Fruit fly (Drosophila melanogaster): Measurements from ENCODE around the gene Npc1a.

Npc1a gene

DNA sequence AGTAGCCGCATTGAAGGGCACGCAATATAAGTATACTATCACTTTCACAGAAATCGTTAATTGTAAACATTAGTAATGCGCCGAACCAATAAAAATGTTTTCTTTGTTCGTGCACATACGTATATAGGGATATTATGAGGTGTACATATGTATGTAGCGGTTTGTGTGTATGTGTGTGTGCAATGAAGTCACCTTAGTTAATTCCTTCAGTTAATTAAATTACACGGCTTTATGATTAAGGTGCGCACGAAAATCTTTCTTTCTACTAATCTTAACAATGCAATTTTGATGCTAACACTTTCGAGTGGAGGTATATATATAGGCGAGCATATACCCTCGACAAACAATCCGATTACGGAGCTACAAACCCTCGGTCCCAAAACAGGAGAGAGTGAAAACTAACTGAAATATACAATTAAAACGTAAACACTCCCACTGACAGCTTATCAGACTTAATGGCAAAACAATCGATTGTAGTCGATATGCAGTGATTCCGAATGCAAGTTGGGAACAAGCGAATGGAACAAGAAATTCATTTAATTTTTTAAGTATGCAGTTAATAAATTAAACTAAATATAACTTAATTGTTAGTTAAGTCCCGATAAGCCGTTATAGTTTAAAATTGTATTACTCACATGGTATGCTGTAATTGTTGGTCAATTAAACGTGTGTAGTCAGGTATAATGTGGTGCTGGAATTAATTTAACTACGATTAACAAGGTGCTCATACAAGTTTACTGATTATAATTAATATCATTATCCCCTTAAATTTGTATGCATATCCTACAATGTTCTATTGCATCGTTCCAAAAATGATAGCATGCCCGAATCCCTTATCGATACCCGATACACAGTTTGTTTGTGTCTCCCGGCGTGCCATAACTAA, at the start of gene Npc1a, which contains the start of gene Prosalpha6:
Gene Npc1a, minus strand, starts transcription at position 716 of the 886 bp plus-strand sequence.
Gene Prosalpha6, plus strand, starts transcription at position 851 of the 886 bp plus-strand sequence.
- no peak for TF ChIP-seq dl (GFP tag; optimal IDR thresholded peaks at IDR 0.05; ENCODE audit: insufficient read depth in 1 of 2, partially characterized antibody in 2 of 2)
- peak; percentile 19 for TF ChIP-seq Hnf4 (GFP tag; optimal IDR thresholded peaks at IDR 0.05)
- TF ChIP-seq woc (GFP tag; optimal IDR thresholded peaks at IDR 0.05): peak; percentile 88
- no peak for TF ChIP-seq N (GFP tag; optimal IDR thresholded peaks at IDR 0.05)
- peak; percentile 44 for TF ChIP-seq sv (GFP tag; optimal IDR thresholded peaks at IDR 0.05)
- peak; percentile 19 for TF ChIP-seq ey (GFP tag; optimal IDR thresholded peaks at IDR 0.05)
- TF ChIP-seq Hr83 (GFP tag; optimal IDR thresholded peaks at IDR 0.05; ENCODE audit: poor library complexity, severe bottlenecking): peak; percentile 36
- peak; percentile 57 for TF ChIP-seq tai (GFP tag; optimal IDR thresholded peaks at IDR 0.05)
- TF ChIP-seq Myc (optimal IDR thresholded peaks at IDR 0.05): peak; percentile 14
- peak; percentile 58 for TF ChIP-seq Dif (GFP tag; optimal IDR thresholded peaks at IDR 0.05; ENCODE audit: partially characterized antibody)

DNA sequence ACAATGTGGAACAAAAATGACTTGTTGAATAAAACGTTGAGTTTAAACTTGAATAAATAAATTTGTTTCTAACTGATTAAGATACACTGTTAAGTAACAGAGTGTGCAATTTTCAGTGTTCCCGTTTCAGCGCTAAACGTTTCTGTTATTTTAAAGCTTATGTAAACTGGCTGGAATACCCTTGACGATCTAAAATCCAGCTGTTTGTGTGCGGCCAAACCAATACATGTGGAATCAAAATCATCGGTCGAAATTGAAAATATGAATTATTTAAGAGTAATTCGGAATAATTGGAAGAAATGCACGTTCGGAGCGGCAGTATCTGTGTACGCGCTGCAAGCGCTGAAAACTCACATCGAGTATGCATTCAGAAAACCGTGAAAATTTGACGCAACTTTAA, 48.8 kb upstream of the Npc1a start, which contains the start of gene Mulk:
Gene Mulk, plus strand, starts transcription at position 198 of the 400 bp plus-strand sequence.
- TF ChIP-seq Sp1 (GFP tag; optimal IDR thresholded peaks at IDR 0.05): no peak
- TF ChIP-seq sage (GFP tag; optimal IDR thresholded peaks at IDR 0.05): peak; percentile 67
- peak in 1 of 2 experiments; percentile 50 for TF ChIP-seq foxo (GFP tag; optimal IDR thresholded peaks at IDR 0.05)

DNA sequence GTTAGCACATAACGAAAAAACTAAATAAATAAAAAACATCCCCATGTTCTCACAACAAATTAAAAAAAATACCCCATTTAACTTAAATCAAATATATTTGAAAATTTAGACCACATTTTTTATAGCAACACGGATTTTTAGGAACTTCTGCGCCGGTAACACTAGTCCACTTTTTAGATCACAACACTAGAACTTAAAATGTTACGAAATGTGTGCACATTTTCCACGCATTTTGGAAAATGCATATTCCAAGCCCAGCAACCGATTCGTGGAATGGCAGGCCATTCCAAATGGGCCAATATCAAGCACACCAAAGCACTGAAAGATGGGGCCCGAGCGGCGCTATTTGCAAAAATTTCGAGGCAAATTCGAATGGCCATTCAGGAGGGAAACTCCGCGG, 47.7 kb upstream of the Npc1a start, which contains the start of gene CG4957:
Gene CG4957, plus strand, starts transcription at position 185 of the 400 bp plus-strand sequence.
- peak; percentile 26 for TF ChIP-seq Myc (optimal IDR thresholded peaks at IDR 0.05)
- no peak for TF ChIP-seq usp (GFP tag; optimal IDR thresholded peaks at IDR 0.05)
- TF ChIP-seq Vsx2 (GFP tag; optimal IDR thresholded peaks at IDR 0.05; ENCODE audit: partially characterized antibody): no peak
- no peak for TF ChIP-seq foxo (GFP tag; optimal IDR thresholded peaks at IDR 0.05)

DNA sequence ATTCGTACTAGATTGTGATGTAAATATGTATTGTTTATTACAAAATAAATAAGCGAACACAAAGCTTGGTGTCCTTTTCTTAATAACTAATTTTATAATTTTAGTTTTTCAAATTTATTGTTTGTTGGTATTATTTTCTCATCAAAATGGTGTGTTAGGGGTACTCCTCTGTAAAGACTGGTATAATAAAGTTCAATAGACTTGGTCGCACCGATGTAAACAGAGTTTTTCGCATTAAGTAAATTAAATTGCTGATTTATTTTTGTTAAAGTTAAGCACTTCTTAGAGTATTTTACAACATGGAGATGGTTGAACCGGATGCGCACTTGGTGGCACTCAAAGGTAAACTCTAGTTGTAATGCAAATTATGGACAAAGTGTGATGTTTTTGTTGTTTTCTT, 45.5 kb upstream of the Npc1a start, which contains the start of gene CG4953:
Gene CG4953, plus strand, starts transcription at position 193 of the 400 bp plus-strand sequence.
- TF ChIP-seq rgr (GFP tag; optimal IDR thresholded peaks at IDR 0.05): no peak
- no peak for TF ChIP-seq Mio (GFP tag; optimal IDR thresholded peaks at IDR 0.05)
- no peak for TF ChIP-seq h (GFP tag; optimal IDR thresholded peaks at IDR 0.05)
- TF ChIP-seq Jra (GFP tag; optimal IDR thresholded peaks at IDR 0.05): no peak

DNA sequence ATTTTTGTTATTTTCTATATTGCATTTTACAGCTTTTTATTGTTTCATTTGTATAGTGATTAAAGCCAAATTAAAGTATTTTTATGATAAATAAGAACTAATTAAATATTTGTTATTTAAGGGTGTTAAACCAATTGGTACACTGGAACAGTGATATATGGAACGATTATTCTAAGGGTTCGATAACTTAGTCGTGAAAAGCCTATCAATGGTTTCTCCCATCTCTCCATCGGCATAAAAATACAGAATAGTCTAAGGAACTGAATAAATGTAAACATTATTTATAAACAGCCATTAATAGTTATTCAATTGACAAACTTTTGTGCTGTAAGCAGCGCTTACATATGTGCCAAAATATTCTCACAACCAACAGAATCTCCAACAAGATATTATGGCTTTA, 44.1 kb upstream of the Npc1a start, which contains the start of gene Mob3:
Gene Mob3, plus strand, starts transcription at position 208 of the 400 bp plus-strand sequence.
- TF ChIP-seq woc (GFP tag; optimal IDR thresholded peaks at IDR 0.05): peak; percentile 39
- TF ChIP-seq Abd-B (GFP tag; optimal IDR thresholded peaks at IDR 0.05): no peak
- TF ChIP-seq Hnf4 (GFP tag; optimal IDR thresholded peaks at IDR 0.05): peak; percentile 43
- TF ChIP-seq sage (GFP tag; optimal IDR thresholded peaks at IDR 0.05): peak; percentile 56

DNA sequence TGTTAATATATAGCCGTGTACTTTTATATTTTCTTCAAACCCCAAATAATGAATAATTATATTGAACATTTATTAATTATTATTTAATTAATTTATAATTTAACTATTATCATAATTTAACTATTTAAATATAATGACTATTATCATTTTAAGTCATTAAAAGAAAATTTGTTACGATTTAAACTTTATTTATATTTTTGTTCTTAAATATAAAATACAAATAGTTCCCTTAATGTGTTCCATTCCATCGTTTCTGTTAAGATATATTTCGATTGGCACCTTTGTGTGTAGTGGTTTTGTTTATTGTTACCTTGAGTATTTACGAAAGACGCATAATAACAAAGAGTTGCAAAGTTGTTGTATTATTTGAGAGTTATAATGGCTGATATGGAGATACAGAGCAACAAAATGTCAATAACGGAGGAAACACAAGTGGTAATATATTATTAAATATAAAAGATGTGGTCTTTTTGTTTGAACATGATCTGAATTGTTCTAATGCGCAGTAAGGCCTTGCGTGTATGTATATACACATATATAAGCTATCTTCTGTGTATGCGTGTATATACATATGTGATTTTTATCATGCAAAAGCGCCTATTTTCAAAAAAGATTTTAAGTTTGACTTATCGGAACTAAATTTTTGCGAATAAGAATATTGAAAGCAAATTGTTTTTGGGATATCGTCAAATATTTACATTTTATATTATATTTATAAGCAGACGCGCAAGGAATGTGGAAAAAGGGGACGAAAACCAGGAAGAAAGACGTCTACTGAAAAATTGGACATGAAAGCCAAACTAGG, 43.0 kb upstream of the Npc1a start, which contains the start of gene REPTOR-BP:
Gene REPTOR-BP, plus strand, starts transcription at position 296 of the 805 bp plus-strand sequence.
- no peak for TF ChIP-seq CrebA (GFP tag; optimal IDR thresholded peaks at IDR 0.05; ENCODE audit: borderline replicate concordance)
- TF ChIP-seq psq (GFP tag; optimal IDR thresholded peaks at IDR 0.05): peak; percentile 0
- TF ChIP-seq brk (GFP tag; optimal IDR thresholded peaks at IDR 0.05): peak; percentile 67
- peak; percentile 58 for TF ChIP-seq sage (GFP tag; optimal IDR thresholded peaks at IDR 0.05)
- no peak for TF ChIP-seq GATAd (GFP tag; optimal IDR thresholded peaks at IDR 0.05)
- TF ChIP-seq Hnf4 (GFP tag; optimal IDR thresholded peaks at IDR 0.05): no peak
- TF ChIP-seq Hr78 (GFP tag; optimal IDR thresholded peaks at IDR 0.05): no peak
- TF ChIP-seq CG32264 (GFP tag; optimal IDR thresholded peaks at IDR 0.05): no peak
- TF ChIP-seq br (GFP tag; optimal IDR thresholded peaks at IDR 0.05): no peak
- no peak for TF ChIP-seq Rel (GFP tag; optimal IDR thresholded peaks at IDR 0.05)
- TF ChIP-seq Rel (tag; optimal IDR thresholded peaks at IDR 0.05): no peak
- no peak for TF ChIP-seq Abd-B (GFP tag; optimal IDR thresholded peaks at IDR 0.05)
- no peak for TF ChIP-seq ey (GFP tag; optimal IDR thresholded peaks at IDR 0.05)
- TF ChIP-seq Sp1 (GFP tag; optimal IDR thresholded peaks at IDR 0.05): no peak
- no peak for TF ChIP-seq Hr83 (GFP tag; optimal IDR thresholded peaks at IDR 0.05; ENCODE audit: poor library complexity, severe bottlenecking)

All from whole organism, wandering third instar larva.